Worm (Caenorhabditis elegans): ENCODE data around the gene Y37D8A.4.

The Y37D8A.4 gene

ce11 chrIII:12860119-12860518, 21.4 kb upstream of the Y37D8A.4 start:
- no peak for TF ChIP-seq K09A11.1 (tag; optimal IDR thresholded peaks at IDR 0.05; ENCODE audit: insufficient read depth)
- TF ChIP-seq pqm-1 (tag; optimal IDR thresholded peaks at IDR 0.05): no peak
- TF ChIP-seq ets-4 (tag; optimal IDR thresholded peaks at IDR 0.05): no peak
- no peak for TF ChIP-seq C08G9.2 (tag; optimal IDR thresholded peaks at IDR 0.05)
- no peak for TF ChIP-seq nhr-11 (tag; optimal IDR thresholded peaks at IDR 0.05)
- TF ChIP-seq pag-3 (tag; optimal IDR thresholded peaks at IDR 0.05; ENCODE audit: borderline replicate concordance): no peak
- no peak for TF ChIP-seq ceh-24 (tag; optimal IDR thresholded peaks at IDR 0.05)
- no peak for TF ChIP-seq tbx-2 (tag; optimal IDR thresholded peaks at IDR 0.05)
- TF ChIP-seq ceh-30 (tag; optimal IDR thresholded peaks at IDR 0.05): no peak
- no peak for TF ChIP-seq ceh-6 (GFP tag; optimal IDR thresholded peaks at IDR 0.05)
- no peak for TF ChIP-seq lim-6 (tag; optimal IDR thresholded peaks at IDR 0.05)
- TF ChIP-seq pha-4 (tag; optimal IDR thresholded peaks at IDR 0.05): no peak
- no peak for TF ChIP-seq npax-4 (tag; optimal IDR thresholded peaks at IDR 0.05)
- no peak for TF ChIP-seq syd-9 (tag; optimal IDR thresholded peaks at IDR 0.05)
- TF ChIP-seq ceh-45 (GFP tag; IDR thresholded peaks at IDR 0.05): no peak
- no peak for TF ChIP-seq fax-1 (tag; optimal IDR thresholded peaks at IDR 0.05)

- TF ChIP-seq hlh-15 (tag; optimal IDR thresholded peaks at IDR 0.05): no peak
- TF ChIP-seq tbx-7 (tag; optimal IDR thresholded peaks at IDR 0.05): no peak
- TF ChIP-seq mec-3 (tag; optimal IDR thresholded peaks at IDR 0.05; ENCODE audit: borderline replicate concordance): no peak
- no peak for TF ChIP-seq ceh-2 (tag; optimal IDR thresholded peaks at IDR 0.05)
- TF ChIP-seq fkh-10 (GFP tag; optimal IDR thresholded peaks at IDR 0.05): no peak
- TF ChIP-seq ceh-19 (GFP tag; optimal IDR thresholded peaks at IDR 0.05): no peak
- no peak for TF ChIP-seq K02D7.2 (tag; optimal IDR thresholded peaks at IDR 0.05)
- TF ChIP-seq ahr-1 (tag; optimal IDR thresholded peaks at IDR 0.05): no peak
- no peak for TF ChIP-seq unc-3 (GFP tag; conservative IDR thresholded peaks at IDR 0.05)
- TF ChIP-seq unc-3 (tag; optimal IDR thresholded peaks at IDR 0.05): no peak
- TF ChIP-seq ref-2 (tag; optimal IDR thresholded peaks at IDR 0.05): no peak
- TF ChIP-seq sox-4 (tag; optimal IDR thresholded peaks at IDR 0.05): no peak
- no peak for TF ChIP-seq unc-42 (tag; optimal IDR thresholded peaks at IDR 0.05)
- no peak for TF ChIP-seq K09A11.1 (tag; optimal IDR thresholded peaks at IDR 0.05; ENCODE audit: insufficient read depth)
- no peak for TF ChIP-seq rnt-1 (tag; optimal IDR thresholded peaks at IDR 0.05)
- TF ChIP-seq pha-2 (tag; optimal IDR thresholded peaks at IDR 0.05): no peak
- no peak for TF ChIP-seq syd-9 (tag; optimal IDR thresholded peaks at IDR 0.05)
- no peak for TF ChIP-seq odd-2 (tag; optimal IDR thresholded peaks at IDR 0.05)
- TF ChIP-seq pha-4 (tag; optimal IDR thresholded peaks at IDR 0.05): no peak
Measured at ce11 chrIII:12856628-12857027, 17.9 kb upstream of the Y37D8A.4 start, which contains the start of gene Y37D8A.26. Y37D8A.26 (minus strand) TSS chrIII:12856728.

DNA sequence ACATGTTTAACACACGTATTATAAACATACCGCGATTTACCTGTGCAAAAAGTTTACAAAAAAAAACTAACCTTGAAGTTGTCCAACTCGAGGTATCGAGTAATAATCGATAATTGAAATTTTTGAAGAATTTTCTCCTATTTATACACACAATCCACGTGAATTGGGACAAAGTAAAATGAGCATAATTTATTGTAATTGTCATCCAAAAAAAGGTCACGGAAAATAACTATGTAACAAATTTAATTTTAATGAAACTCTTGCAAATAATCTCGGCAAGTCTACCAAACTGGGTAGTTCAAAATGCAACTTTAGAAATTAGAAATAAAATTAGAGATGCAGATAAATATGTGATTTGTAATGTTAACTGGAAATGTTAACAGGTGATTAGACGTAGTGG, 16.6 kb upstream of the Y37D8A.4 start, which contains the start of gene Y37D8A.5:
Gene Y37D8A.5 (minus strand): TSS at position 101 of the 400 bp plus-strand sequence.
- no peak for TF ChIP-seq unc-42 (tag; optimal IDR thresholded peaks at IDR 0.05)
- no peak for TF ChIP-seq lim-6 (tag; optimal IDR thresholded peaks at IDR 0.05)
- no peak for TF ChIP-seq C38D4.7 (GFP tag; optimal IDR thresholded peaks at IDR 0.05)
- TF ChIP-seq ceh-6 (GFP tag; optimal IDR thresholded peaks at IDR 0.05): no peak
- TF ChIP-seq sox-2 (GFP tag; IDR thresholded peaks at IDR 0.05): no peak
- TF ChIP-seq hlh-15 (tag; optimal IDR thresholded peaks at IDR 0.05): no peak
- no peak for TF ChIP-seq sox-4 (tag; optimal IDR thresholded peaks at IDR 0.05)
- no peak for TF ChIP-seq ceh-48 (tag; optimal IDR thresholded peaks at IDR 0.05)
- TF ChIP-seq tbx-2 (tag; optimal IDR thresholded peaks at IDR 0.05): no peak
- no peak for TF ChIP-seq ahr-1 (tag; optimal IDR thresholded peaks at IDR 0.05)

DNA sequence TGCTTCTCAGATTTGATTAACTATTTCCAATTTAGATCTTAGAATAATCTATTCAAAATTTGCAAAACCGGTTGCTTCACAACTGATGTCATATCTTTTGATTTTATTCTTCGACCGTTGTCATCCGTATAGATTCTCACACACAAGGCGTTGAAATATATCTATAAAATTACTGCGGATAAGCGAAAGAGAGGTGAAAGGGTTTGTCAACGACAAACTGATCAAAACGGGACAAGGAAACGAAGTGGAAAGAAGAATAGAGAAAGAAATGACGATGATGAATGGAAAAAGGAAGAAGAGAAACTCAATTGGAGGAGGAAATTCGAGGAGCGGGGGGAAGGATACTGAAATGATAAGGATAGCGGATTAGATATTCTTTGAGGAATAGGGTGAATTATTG, 12.3 kb upstream of the Y37D8A.4 start:
- no peak for TF ChIP-seq pat-9 (tag; optimal IDR thresholded peaks at IDR 0.05)
- TF ChIP-seq elt-4 (tag; optimal IDR thresholded peaks at IDR 0.05): no peak
- no peak for TF ChIP-seq ceh-6 (GFP tag; optimal IDR thresholded peaks at IDR 0.05)
- TF ChIP-seq hlh-13 (GFP tag; optimal IDR thresholded peaks at IDR 0.05): no peak
- no peak for TF ChIP-seq eyg-1 (tag; optimal IDR thresholded peaks at IDR 0.05)
- TF ChIP-seq odd-2 (tag; optimal IDR thresholded peaks at IDR 0.05): no peak
- TF ChIP-seq tbx-2 (tag; optimal IDR thresholded peaks at IDR 0.05): no peak
- TF ChIP-seq C38D4.7 (GFP tag; optimal IDR thresholded peaks at IDR 0.05): no peak
- no peak for TF ChIP-seq ceh-31 (tag; optimal IDR thresholded peaks at IDR 0.05)
- TF ChIP-seq lim-6 (tag; optimal IDR thresholded peaks at IDR 0.05): no peak
- no peak for TF ChIP-seq ceh-18 (tag; optimal IDR thresholded peaks at IDR 0.05)
- TF ChIP-seq ceh-48 (tag; optimal IDR thresholded peaks at IDR 0.05): no peak
- TF ChIP-seq fax-1 (tag; optimal IDR thresholded peaks at IDR 0.05): no peak
- TF ChIP-seq hlh-8 (tag; optimal IDR thresholded peaks at IDR 0.05): no peak
- TF ChIP-seq ceh-2 (tag; optimal IDR thresholded peaks at IDR 0.05): no peak
- TF ChIP-seq sox-4 (tag; optimal IDR thresholded peaks at IDR 0.05): no peak
- no peak for TF ChIP-seq unc-42 (tag; optimal IDR thresholded peaks at IDR 0.05)
- TF ChIP-seq nhr-11 (tag; optimal IDR thresholded peaks at IDR 0.05): no peak

Data from whole organism, late embryonic.